Fruit fly (Drosophila melanogaster) S2 (cell line): ENCODE measurements around the gene CG31952.

Source experiments
- CG8478 ChIP-seq: fragments of >200 bp; optimal IDR thresholded peaks from 2 replicates; lab custom pipeline; 2018
- CTCF ChIP-seq, 2 experiments: fragments of >200 bp; optimal IDR thresholded peaks; 2 replicates each; lab custom pipeline; 2018

- TF ChIP-seq CG8478 (lab: Kevin White, UChicago) (no peak), CTCF (optimal IDR thresholded peaks at IDR 0.05; lab: Kevin White, UChicago) (no peak)
These were observed 50.4 kb downstream of the CG31952 start for dm6 chr2L:3466846-3467245.
